Comparison of ENCODE assay signal across 2 worm cellular contexts in the genomic region with DNA sequence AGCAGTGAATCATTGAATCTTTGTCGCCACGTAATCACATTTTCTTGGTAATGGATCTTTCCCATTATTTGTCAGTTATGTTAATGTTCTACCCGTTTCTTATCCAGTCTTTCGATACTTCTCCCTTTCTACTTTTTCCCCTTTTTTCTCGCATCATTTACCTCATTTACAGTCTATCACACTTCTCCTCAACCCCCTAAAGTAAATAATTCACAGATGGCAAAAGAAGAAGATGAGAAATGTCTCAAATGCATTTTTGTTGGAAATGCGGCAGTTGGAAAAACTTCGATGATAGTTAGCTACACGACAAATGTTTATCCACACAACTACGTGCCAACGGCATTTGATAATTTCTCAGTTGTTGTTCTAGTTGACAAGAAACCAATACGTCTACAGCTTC.
A peak's percentile ranks its signal among the peaks of the same experiment; 100 is the strongest.
TF ChIP-seq lines count a peak whose summit lies in the region.

A gene (plus strand): TSS at position 217 of the 400 bp plus-strand sequence.

TF ChIP-seq in whole organism, L1 larva, 84 proteins besides CTCF, POLR2A, EP300 and RAD21:
- TF ChIP-seq nhr-84 (tag; optimal IDR thresholded peaks at IDR 0.05; lab: Kevin White, UChicago) = no peak
- TF ChIP-seq mab-9 (GFP tag; IDR thresholded peaks at IDR 0.05; lab: Robert Waterston, UW) = no peak
- TF ChIP-seq nhr-85 (tag; lab: Kevin White, UChicago) = peak; percentile 32

TF ChIP-seq in whole organism, L2 larva, 48 proteins besides CTCF, POLR2A, EP300 and RAD21:
- no peak for TF ChIP-seq ztf-11 (tag; optimal IDR thresholded peaks at IDR 0.05; lab: Kevin White, UChicago)
- TF ChIP-seq nhr-25 (tag; optimal IDR thresholded peaks at IDR 0.05; lab: Kevin White, UChicago) = peak; percentile 9
- no peak for TF ChIP-seq nhr-12 (tag; optimal IDR thresholded peaks at IDR 0.05; lab: Kevin White, UChicago)
- TF ChIP-seq nhr-10 (tag; optimal IDR thresholded peaks at IDR 0.05; lab: Kevin White, UChicago) = no peak
